Fruit fly (Drosophila melanogaster): ENCODE results near the gene CG14985.

Gene CG14985

DNA sequence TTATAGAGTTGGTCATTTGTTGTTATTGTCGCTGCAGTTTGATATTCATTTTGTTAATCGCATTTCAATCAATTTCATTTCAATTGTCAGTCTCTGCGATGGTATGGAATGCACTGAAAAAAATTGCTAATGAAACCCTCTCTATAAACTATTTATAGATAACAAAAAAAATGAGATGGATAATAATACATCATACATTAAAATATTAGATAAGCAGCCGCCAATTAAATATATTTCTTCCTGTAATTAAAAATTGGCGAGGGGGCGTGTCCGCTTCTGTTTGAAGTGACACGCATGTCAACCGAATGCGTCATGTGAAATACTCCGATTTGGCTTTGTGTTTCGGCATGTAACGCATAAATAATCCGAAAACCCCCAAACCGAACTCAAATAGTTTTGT, 41.2 kb downstream of the CG14985 start (continued):
- TF ChIP-seq ranshi (GFP tag; IDR thresholded peaks at IDR 0.05) (no peak), ase (GFP tag; IDR thresholded peaks at IDR 0.05) (peak; percentile 48; the same call in 1 of the 3 replicates), phol (tag; optimal IDR thresholded peaks at IDR 0.05) (peak; percentile 2), CG11504 (tag; optimal IDR thresholded peaks at IDR 0.05) (peak; percentile 52), onecut (GFP tag; IDR thresholded peaks at IDR 0.05) (no peak), Hr51 (GFP tag; optimal IDR thresholded peaks at IDR 0.05) (peak in 1 of 2 experiments; percentile 63), pnt (GFP tag; optimal IDR thresholded peaks at IDR 0.05) (no peak)

DNA sequence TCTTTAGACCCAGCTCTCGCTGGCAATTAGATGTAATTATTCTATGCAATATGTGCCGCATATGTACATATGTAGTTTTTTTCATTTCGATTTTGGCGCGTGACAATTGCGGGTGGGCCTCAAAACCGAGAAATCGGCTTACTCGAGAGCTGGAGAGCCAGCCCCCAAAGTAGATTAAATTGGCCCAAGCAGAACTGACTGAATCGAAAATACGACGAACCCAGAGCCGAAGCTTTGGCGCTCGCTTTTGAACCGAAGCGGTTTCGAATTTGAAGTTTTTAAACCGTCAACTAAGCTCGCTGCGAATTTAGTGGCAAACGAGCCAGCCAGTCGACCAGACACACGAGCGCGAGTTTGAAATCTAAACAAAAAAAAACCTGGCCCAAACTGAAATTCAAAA, 43.0 kb downstream of the CG14985 start, which contains the start of gene CG1136:
Gene CG1136 (plus strand): TSS at position 308 of the 400 bp plus-strand sequence.
- TF ChIP-seq CG9215 (GFP tag; IDR thresholded peaks at IDR 0.05) (no peak), chinmo (GFP tag; IDR thresholded peaks at IDR 0.05; ENCODE audit: partially characterized antibody) (0 out of 4 replicates have a peak, but pooled peaks have one; percentile 65), sima (GFP tag; optimal IDR thresholded peaks at IDR 0.05) (no peak), Med (GFP tag) (no peak), mld (GFP tag; IDR thresholded peaks at IDR 0.05; ENCODE audit: partially characterized antibody) (no peak), C15 (GFP tag; IDR thresholded peaks at IDR 0.05) (no peak), Sry-δ (GFP tag; optimal IDR thresholded peaks at IDR 0.05) (no peak), CG2678 (tag; optimal IDR thresholded peaks at IDR 0.05) (no peak), CG18599 (GFP tag; optimal IDR thresholded peaks at IDR 0.05) (no peak), peb (GFP tag; IDR thresholded peaks at IDR 0.05) (no peak), CG7556 (GFP tag; optimal IDR thresholded peaks at IDR 0.05) (no peak), lilli (GFP tag; optimal IDR thresholded peaks at IDR 0.05) (no peak), ERR (GFP tag; optimal IDR thresholded peaks at IDR 0.05) (no peak), vfl (GFP tag; optimal IDR thresholded peaks at IDR 0.05) (no peak), HmgZ (tag; optimal IDR thresholded peaks at IDR 0.05) (no peak), bab2 (GFP tag; optimal IDR thresholded peaks at IDR 0.05) (no peak), rib (GFP tag; IDR thresholded peaks at IDR 0.05) (0 out of 2 replicates have a peak, but pooled peaks have one; percentile 44), Deaf1 (tag; optimal IDR thresholded peaks at IDR 0.05) (peak; percentile 88), CG13894 (tag; optimal IDR thresholded peaks at IDR 0.05) (peak; percentile 23), her (GFP tag; optimal IDR thresholded peaks at IDR 0.05) (no peak), E2f2 (GFP tag; IDR thresholded peaks at IDR 0.05) (0 out of 2 replicates have a peak, but pooled peaks have one; percentile 22), CG34376 (GFP tag; optimal IDR thresholded peaks at IDR 0.05) (no peak), Eip74EF (GFP tag; optimal IDR thresholded peaks at IDR 0.05) (no peak), fd102C (GFP tag; optimal IDR thresholded peaks at IDR 0.05) (no peak), CG13287 (GFP tag; IDR thresholded peaks at IDR 0.05; ENCODE audit: partially characterized antibody) (peak; percentile 15; the same call in 1 of the 2 replicates), CG6175 (GFP tag; IDR thresholded peaks at IDR 0.05) (0 out of 3 replicates have a peak, but pooled peaks have one; percentile 25), CG12236 (GFP tag; optimal IDR thresholded peaks at IDR 0.05) (no peak), CG7357 (GFP tag; IDR thresholded peaks at IDR 0.05) (no peak), Gug (GFP tag; IDR thresholded peaks at IDR 0.05) (no peak), oc (tag; optimal IDR thresholded peaks at IDR 0.05) (peak; percentile 15)

DNA sequence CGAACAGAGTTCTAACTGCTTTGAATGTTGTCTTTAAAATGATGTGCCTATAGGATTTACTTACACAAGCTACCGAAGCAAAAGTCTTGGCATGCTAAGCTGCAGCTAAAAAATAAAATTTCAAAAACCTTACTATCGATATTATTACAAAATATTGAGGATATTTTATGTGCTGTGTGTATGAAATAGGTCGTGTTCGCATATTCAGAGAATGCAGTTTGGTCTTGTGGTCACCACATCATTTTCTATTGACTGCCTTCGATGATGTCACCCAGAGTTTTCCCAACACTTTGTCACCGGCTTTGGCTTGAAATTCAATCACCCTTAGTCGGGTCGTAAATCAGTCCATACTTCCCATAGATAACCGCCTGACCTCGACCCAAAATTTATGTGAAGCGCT, 44.4 kb downstream of the CG14985 start, which contains the start of gene Dpy-30L2:
Gene Dpy-30L2 (minus strand): TSS at position 101 of the 400 bp plus-strand sequence.
- TF ChIP-seq CG10565 (GFP tag; optimal IDR thresholded peaks at IDR 0.05): no peak
- no peak for TF ChIP-seq Chrac-16 (GFP tag; optimal IDR thresholded peaks at IDR 0.05)
- TF ChIP-seq CG17385 (GFP tag; optimal IDR thresholded peaks at IDR 0.05): no peak
- TF ChIP-seq NfI (GFP tag; optimal IDR thresholded peaks at IDR 0.05): no peak
- no peak for TF ChIP-seq aop (GFP tag; IDR thresholded peaks at IDR 0.05)
- no peak for TF ChIP-seq abd-A (tag; optimal IDR thresholded peaks at IDR 0.05)
- TF ChIP-seq dan (GFP tag; IDR thresholded peaks at IDR 0.05): no peak
- no peak for TF ChIP-seq fd96Cb (tag; optimal IDR thresholded peaks at IDR 0.05)
- TF ChIP-seq tll (GFP tag; optimal IDR thresholded peaks at IDR 0.05): no peak
- no peak for TF ChIP-seq ken (GFP tag; IDR thresholded peaks at IDR 0.05)
- TF ChIP-seq lab (GFP tag; optimal IDR thresholded peaks at IDR 0.05): no peak
- TF ChIP-seq CG9609 (GFP tag; optimal IDR thresholded peaks at IDR 0.05): no peak
- no peak for TF ChIP-seq ara (GFP tag; IDR thresholded peaks at IDR 0.05)
- TF ChIP-seq gsb-n (tag; optimal IDR thresholded peaks at IDR 0.05): no peak

Measured in whole organism, embryonic.